Fruit fly (Drosophila melanogaster) whole organism, prepupa: ENCODE results near the gene MCTS1.

Source experiments
- CG3032 ChIP-seq: fragments of 200-800 bp; optimal IDR thresholded peaks from 2 replicates; lab custom pipeline; 2019; ENCODE audit warnings: missing biosample characterization, mild to moderate bottlenecking, missing genetic modification characterization, moderate library complexity
- CG8319 ChIP-seq: fragments of 200-800 bp; sonication (Bioruptor generic); optimal IDR thresholded peaks from 3 replicates; lab custom pipeline; 2016; ENCODE audit warnings: missing biosample characterization, missing genetic modification characterization
- Smox ChIP-seq: fragments of 200-800 bp; sonication (Bioruptor generic); optimal IDR thresholded peaks from 3 replicates; lab custom pipeline; 2016; ENCODE audit warnings: missing biosample characterization, missing genetic modification characterization
- cyc ChIP-seq: fragments of 200-800 bp; sonication (Bioruptor generic); optimal IDR thresholded peaks from 3 replicates; lab custom pipeline; 2016; ENCODE audit warnings: missing biosample characterization, missing genetic modification characterization
- fd59A ChIP-seq: fragments of 200-800 bp; sonication (Bioruptor generic); optimal IDR thresholded peaks from 2 replicates; lab custom pipeline; 2017; ENCODE audit warnings: missing biosample characterization, mild to moderate bottlenecking, missing genetic modification characterization, missing genetic modification reagents
- lz ChIP-seq: fragments of 200-800 bp; sonication (Bioruptor generic); optimal IDR thresholded peaks from 3 replicates; lab custom pipeline; 2016; ENCODE audit warnings: missing biosample characterization, missing genetic modification characterization

DNA sequence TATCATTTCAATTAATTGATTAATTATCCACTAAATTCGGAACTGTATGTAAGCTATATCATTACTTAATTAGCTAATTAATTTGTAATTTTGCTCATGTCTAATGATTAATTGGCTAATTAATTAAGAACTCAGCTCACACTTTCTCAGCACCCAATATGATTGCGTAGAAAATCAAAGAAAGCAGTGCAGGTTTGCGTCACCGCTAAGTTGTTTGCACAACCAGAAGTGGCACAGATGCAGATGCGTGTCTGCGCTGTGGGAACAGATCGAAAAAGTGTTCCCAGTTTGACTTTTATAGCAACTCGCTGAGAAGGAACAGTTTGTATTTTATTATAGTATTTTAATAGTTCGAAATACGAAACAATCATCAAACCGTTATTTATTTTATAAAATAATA, 45.6 kb upstream of the MCTS1 start:
- no peak for TF ChIP-seq lz (GFP tag; lab: Kevin White, UChicago)
- TF ChIP-seq CG8319 (GFP tag; lab: Kevin White, UChicago) = no peak
- TF ChIP-seq fd59A (GFP tag; lab: Kevin White, UChicago) = no peak
- TF ChIP-seq cyc (GFP tag; lab: Kevin White, UChicago) = no peak
- TF ChIP-seq Smox = no peak
- no peak for TF ChIP-seq CG3032 (tag; lab: Kevin White, UChicago)
